Fruit fly (Drosophila melanogaster): Measurements from ENCODE around the gene CG14662.

CG14662 gene

DNA sequence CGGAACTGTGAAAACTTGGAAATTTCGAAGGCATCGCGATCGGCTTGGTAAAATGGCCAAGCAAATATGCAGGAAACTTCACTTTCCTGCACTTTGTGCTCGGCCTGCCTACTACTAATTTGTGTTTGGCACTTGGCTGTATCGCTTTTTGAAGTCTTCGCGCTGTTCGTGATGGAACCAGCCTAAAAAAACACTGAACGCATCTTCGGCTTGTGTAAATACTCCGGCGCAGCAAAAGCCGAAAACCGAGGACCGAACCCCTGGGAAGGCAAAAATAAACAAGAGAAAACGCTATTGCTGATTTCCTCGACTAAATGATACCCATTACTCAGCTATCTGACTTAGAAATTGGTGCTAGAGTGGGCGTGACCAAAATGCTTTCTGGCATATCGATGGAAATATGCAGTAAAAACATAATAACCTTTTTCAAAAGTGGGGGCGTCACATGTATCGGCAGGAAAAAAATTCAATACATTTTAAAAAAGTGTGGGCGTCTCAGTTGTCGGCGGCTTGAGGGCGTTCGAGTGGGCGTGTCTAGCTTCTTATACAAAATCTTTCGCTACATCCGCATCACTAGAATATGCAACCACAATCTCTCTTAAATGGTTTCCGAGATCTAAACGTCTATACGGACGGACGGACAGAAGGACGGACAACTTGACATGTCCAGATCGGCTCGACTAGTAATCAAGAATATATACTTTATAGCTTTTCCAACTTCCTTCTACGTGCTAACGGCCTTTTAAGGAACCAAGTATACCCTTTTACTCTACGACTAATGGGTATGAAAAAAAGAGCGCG is 9.3 kb downstream of the CG14662 start (continued):
- TF ChIP-seq CG8290 (GFP tag; optimal IDR thresholded peaks at IDR 0.05) (no peak), CG8290 (tag; optimal IDR thresholded peaks at IDR 0.05) (peak in 1 of 2 experiments; percentile 26), zfh2 (GFP tag; optimal IDR thresholded peaks at IDR 0.05) (no peak), rib (GFP tag; IDR thresholded peaks at IDR 0.05) (no peak), CG11696 (GFP tag; IDR thresholded peaks at IDR 0.05) (no peak), Xbp1 (GFP tag; optimal IDR thresholded peaks at IDR 0.05) (no peak), CG10366 (GFP tag; IDR thresholded peaks at IDR 0.05) (0 out of 2 replicates have a peak, but pooled peaks have one; percentile 8), vvl (GFP tag; IDR thresholded peaks at IDR 0.05) (0 out of 2 replicates have a peak, but pooled peaks have one; percentile 28), lilli (GFP tag; optimal IDR thresholded peaks at IDR 0.05) (no peak), CG13123 (GFP tag; optimal IDR thresholded peaks at IDR 0.05) (no peak), CG10209 (GFP tag; optimal IDR thresholded peaks at IDR 0.05) (no peak), Tbp (GFP tag; optimal IDR thresholded peaks at IDR 0.05) (no peak), CG18262 (tag; optimal IDR thresholded peaks at IDR 0.05) (peak; percentile 51), dpn (GFP tag; optimal IDR thresholded peaks at IDR 0.05) (no peak), sc (optimal IDR thresholded peaks at IDR 0.05) (no peak), sc (GFP tag; optimal IDR thresholded peaks at IDR 0.05) (no peak), HLH4C (GFP tag; IDR thresholded peaks at IDR 0.05; ENCODE audit: partially characterized antibody) (0 out of 3 replicates have a peak, but pooled peaks have one; percentile 26), zen (tag; optimal IDR thresholded peaks at IDR 0.05) (no peak), tgo (GFP tag; IDR thresholded peaks at IDR 0.05) (no peak), nau (GFP tag; optimal IDR thresholded peaks at IDR 0.05) (no peak), D (optimal IDR thresholded peaks at IDR 0.05) (no peak), D (GFP tag; optimal IDR thresholded peaks at IDR 0.05) (no peak), abd-A (tag; optimal IDR thresholded peaks at IDR 0.05) (no peak), Gug (GFP tag; IDR thresholded peaks at IDR 0.05) (no peak), CG34376 (GFP tag; optimal IDR thresholded peaks at IDR 0.05) (no peak), CG2129 (GFP tag; IDR thresholded peaks at IDR 0.05; ENCODE audit: partially characterized antibody) (no peak), CG42726 (GFP tag; IDR thresholded peaks at IDR 0.05; ENCODE audit: partially characterized antibody) (no peak), CG12219 (GFP tag; optimal IDR thresholded peaks at IDR 0.05) (no peak), gcm2 (GFP tag; optimal IDR thresholded peaks at IDR 0.05) (no peak), tap (tag; optimal IDR thresholded peaks at IDR 0.05) (no peak), CG9817 (tag; optimal IDR thresholded peaks at IDR 0.05) (no peak), crp (GFP tag; optimal IDR thresholded peaks at IDR 0.05) (no peak), crc (GFP tag; optimal IDR thresholded peaks at IDR 0.05) (no peak), kay (GFP tag; optimal IDR thresholded peaks at IDR 0.05) (no peak), CG17568 (GFP tag; optimal IDR thresholded peaks at IDR 0.05) (no peak), CG15696 (tag; optimal IDR thresholded peaks at IDR 0.05) (no peak), CG1792 (GFP tag; optimal IDR thresholded peaks at IDR 0.05) (no peak), lmd (GFP tag; IDR thresholded peaks at IDR 0.05) (no peak), CG2202 (tag; optimal IDR thresholded peaks at IDR 0.05) (no peak), Taf1 (GFP tag; IDR thresholded peaks at IDR 0.05) (no peak), CG6813 (GFP tag; optimal IDR thresholded peaks at IDR 0.05) (peak; percentile 9), CG6272 (GFP tag; IDR thresholded peaks at IDR 0.05) (no peak), Antp (GFP tag; optimal IDR thresholded peaks at IDR 0.05) (no peak), ATbp (GFP tag; optimal IDR thresholded peaks at IDR 0.05) (peak; percentile 6), Max (GFP tag; optimal IDR thresholded peaks at IDR 0.05) (no peak), pfk (GFP tag; optimal IDR thresholded peaks at IDR 0.05) (no peak), HLHmδ (GFP tag; optimal IDR thresholded peaks at IDR 0.05) (no peak), D19B (GFP tag; optimal IDR thresholded peaks at IDR 0.05) (peak; percentile 60), CG6854 (GFP tag; optimal IDR thresholded peaks at IDR 0.05) (no peak), CG10979 (tag; optimal IDR thresholded peaks at IDR 0.05) (peak; percentile 12)
